Fruit fly (Drosophila melanogaster) whole organism, embryonic: ENCODE data around the gene CG46026.

Source experiments
- Ada2b ChIP-seq: fragments of 200-800 bp; sonication (Bioruptor generic); IDR thresholded peaks from 2 replicates; pipeline ENCODE4 v1.3.6; 2022; ENCODE audit warnings: missing biosample characterization, missing genetic modification characterization
- Atf-2 ChIP-seq: fragments of 200-800 bp; sonication (Bioruptor generic); optimal IDR thresholded peaks from 2 replicates; lab custom pipeline; 2016; ENCODE audit warnings: missing biosample characterization, missing genetic modification characterization
- CG10462 ChIP-seq: fragments of 200-800 bp; sonication (Bioruptor generic); optimal IDR thresholded peaks from 2 replicates; lab custom pipeline; 2016; ENCODE audit warnings: missing biosample characterization, missing genetic modification characterization
- CG10565 ChIP-seq: fragments of 200-800 bp; sonication (Bioruptor generic); optimal IDR thresholded peaks from 3 replicates; lab custom pipeline; 2016; ENCODE audit warnings: missing biosample characterization, mild to moderate bottlenecking, missing genetic modification characterization
- CG10959 ChIP-seq: fragments of 200-800 bp; sonication (Bioruptor generic); IDR thresholded peaks from 2 replicates; pipeline ENCODE4 v1.3.6; 2022; ENCODE audit warnings: missing biosample characterization, missing genetic modification characterization
- CG13287 ChIP-seq: fragments of 200-800 bp; sonication (Bioruptor generic); IDR thresholded peaks from 2 replicates; pipeline ENCODE4 v1.3.6; 2022; ENCODE audit warnings: missing biosample characterization, missing genetic modification characterization; ENCODE audit not compliant: partially characterized antibody
- CG15073 ChIP-seq: fragments of 200-800 bp; sonication (Bioruptor generic); optimal IDR thresholded peaks from 2 replicates; lab custom pipeline; 2016; ENCODE audit warnings: missing biosample characterization, missing genetic modification characterization
- CG1603 ChIP-seq: fragments of 200-800 bp; sonication (Bioruptor generic); optimal IDR thresholded peaks from 2 replicates; lab custom pipeline; 2019; ENCODE audit warnings: missing biosample characterization, mild to moderate bottlenecking, missing genetic modification characterization, moderate library complexity
- CG16863 ChIP-seq: fragments of 200-800 bp; sonication (Bioruptor generic); optimal IDR thresholded peaks from 3 replicates; lab custom pipeline; 2016; ENCODE audit warnings: missing biosample characterization, missing genetic modification characterization
- CG1792 ChIP-seq: fragments of 200-800 bp; sonication (Bioruptor generic); optimal IDR thresholded peaks from 2 replicates; lab custom pipeline; 2016; ENCODE audit warnings: missing biosample characterization, missing genetic modification characterization
- CG18262 ChIP-seq: fragments of 200-800 bp; optimal IDR thresholded peaks from 3 replicates; lab custom pipeline; 2019; ENCODE audit warnings: missing biosample characterization, mild to moderate bottlenecking, missing genetic modification characterization, moderate library complexity
- CG18764 ChIP-seq: fragments of 200-800 bp; sonication (Bioruptor generic); optimal IDR thresholded peaks from 3 replicates; lab custom pipeline; 2016; ENCODE audit warnings: missing biosample characterization, missing genetic modification characterization
- CG2202 ChIP-seq: fragments of 200-800 bp; sonication (Bioruptor generic); optimal IDR thresholded peaks from 2 replicates; lab custom pipeline; 2018; ENCODE audit warnings: missing biosample characterization, mild to moderate bottlenecking, missing genetic modification characterization
- CG2712 ChIP-seq: fragments of 200-800 bp; optimal IDR thresholded peaks from 3 replicates; lab custom pipeline; 2019; ENCODE audit warnings: missing biosample characterization, mild to moderate bottlenecking, missing genetic modification characterization, moderate library complexity
- CG31224 ChIP-seq: fragments of 200-800 bp; sonication (Bioruptor generic); IDR thresholded peaks from 2 replicates; pipeline ENCODE4 v1.3.6; 2022; ENCODE audit warnings: missing biosample characterization, missing genetic modification characterization
- CG33213 ChIP-seq: fragments of 200-800 bp; sonication (Bioruptor generic); optimal IDR thresholded peaks from 3 replicates; lab custom pipeline; 2016; ENCODE audit warnings: missing biosample characterization, missing genetic modification characterization
- CG43689 ChIP-seq: fragments of 200-800 bp; sonication (Bioruptor generic); IDR thresholded peaks from 2 replicates; pipeline ENCODE4 v1.3.6; 2022; ENCODE audit warnings: missing biosample characterization, missing genetic modification characterization
- CG5953 ChIP-seq: fragments of 200-800 bp; sonication (Bioruptor generic); IDR thresholded peaks from 2 replicates; pipeline ENCODE4 v1.3.6; 2022; ENCODE audit warnings: missing biosample characterization, missing genetic modification characterization
- CG6689 ChIP-seq: fragments of 200-800 bp; sonication (Bioruptor generic); IDR thresholded peaks from 2 replicates; pipeline ENCODE4 v1.3.6; 2022; ENCODE audit warnings: missing biosample characterization, missing genetic modification characterization
- CG7372 ChIP-seq: fragments of 200-800 bp; sonication (Bioruptor generic); IDR thresholded peaks from 2 replicates; pipeline ENCODE4 v1.3.6; 2022; ENCODE audit warnings: missing biosample characterization, missing genetic modification characterization
- Dek ChIP-seq: fragments of 200-800 bp; sonication (Bioruptor generic); optimal IDR thresholded peaks from 3 replicates; lab custom pipeline; 2019; ENCODE audit warnings: missing biosample characterization, mild to moderate bottlenecking, missing genetic modification characterization, moderate library complexity
- Dref ChIP-seq: fragments of 200-800 bp; sonication (Bioruptor generic); IDR thresholded peaks from 2 replicates; pipeline ENCODE4 v1.3.6; 2022; ENCODE audit warnings: missing biosample characterization, missing genetic modification characterization
- Drgx ChIP-seq: fragments of 200-800 bp; sonication (Bioruptor generic); IDR thresholded peaks from 2 replicates; pipeline ENCODE4 v1.3.6; 2022; ENCODE audit warnings: missing biosample characterization, missing genetic modification characterization
- Elba2 ChIP-seq: fragments of 200-800 bp; sonication (Bioruptor generic); optimal IDR thresholded peaks from 3 replicates; lab custom pipeline; 2016; ENCODE audit warnings: missing biosample characterization, missing genetic modification characterization
- HLH54F ChIP-seq: fragments of 200-800 bp; sonication (Bioruptor generic); optimal IDR thresholded peaks from 3 replicates; lab custom pipeline; 2016; ENCODE audit warnings: missing biosample characterization, missing genetic modification characterization
- Hr3 ChIP-seq: fragments of 200-800 bp; sonication (Bioruptor generic); optimal IDR thresholded peaks from 3 replicates; lab custom pipeline; 2016; ENCODE audit warnings: missing biosample characterization, missing genetic modification characterization
- Hr78 ChIP-seq, 2 experiments: fragments of 200-800 bp in 1 of 2; fragments of >200 bp in 1 of 2; sonication (Bioruptor generic) in 1 of 2; optimal IDR thresholded peaks; 2 replicates each; lab custom pipeline; 2017 to 2019; ENCODE audit warnings: missing biosample characterization in 2 of 2, missing genetic modification characterization in 2 of 2, mild to moderate bottlenecking in 1 of 2, moderate library complexity in 1 of 2
- Jarid2 ChIP-seq: fragments of 200-800 bp; sonication (Bioruptor generic); optimal IDR thresholded peaks from 3 replicates; lab custom pipeline; 2017; ENCODE audit warnings: mild to moderate bottlenecking, missing biosample characterization, missing genetic modification reagents, missing genetic modification characterization
- Neu2 ChIP-seq: fragments of 200-800 bp; sonication (Bioruptor generic); optimal IDR thresholded peaks from 3 replicates; lab custom pipeline; 2016; ENCODE audit warnings: missing biosample characterization, missing genetic modification characterization, borderline replicate concordance
- Sox100B ChIP-seq: fragments of 200-800 bp; sonication (Bioruptor generic); optimal IDR thresholded peaks from 3 replicates; lab custom pipeline; 2018; ENCODE audit warnings: missing biosample characterization, mild to moderate bottlenecking, missing genetic modification characterization
- ab ChIP-seq: fragments of 200-800 bp; sonication (Bioruptor generic); optimal IDR thresholded peaks from 2 replicates; lab custom pipeline; 2016; ENCODE audit warnings: missing biosample characterization, missing genetic modification characterization
- aop ChIP-seq: fragments of 200-800 bp; sonication (Bioruptor generic); IDR thresholded peaks from 2 replicates; pipeline ENCODE4 v1.3.6; 2022; ENCODE audit warnings: missing biosample characterization, missing genetic modification characterization
- ato ChIP-seq: fragments of 200-800 bp; sonication (Bioruptor generic); IDR thresholded peaks from 2 replicates; pipeline ENCODE4 v1.3.6; 2022; ENCODE audit warnings: missing biosample characterization, missing genetic modification characterization; ENCODE audit not compliant: partially characterized antibody
- cato ChIP-seq: fragments of 200-800 bp; sonication (Bioruptor generic); optimal IDR thresholded peaks from 2 replicates; lab custom pipeline; 2016; ENCODE audit warnings: missing biosample characterization, missing genetic modification characterization, borderline replicate concordance
- danr ChIP-seq: fragments of 200-800 bp; sonication (Bioruptor generic); IDR thresholded peaks from 2 replicates; pipeline ENCODE4 v1.3.6; 2022; ENCODE audit warnings: missing biosample characterization, missing genetic modification characterization
- dpn ChIP-seq, 2 experiments: fragments of 200-800 bp; sonication (Bioruptor generic); optimal IDR thresholded peaks; 3 replicates each; lab custom pipeline; 2016; ENCODE audit warnings: missing biosample characterization in 2 of 2, missing genetic modification characterization in 2 of 2
- eve ChIP-seq, 2 experiments: fragments of >200 bp; optimal IDR thresholded peaks; 2 replicates each; lab custom pipeline; 2017; ENCODE audit warnings: missing biosample characterization in 2 of 2, missing genetic modification characterization in 2 of 2
- eyg ChIP-seq: fragments of 200-800 bp; sonication (Bioruptor generic); optimal IDR thresholded peaks from 3 replicates; lab custom pipeline; 2016; ENCODE audit warnings: missing biosample characterization, missing genetic modification characterization
- fu2 ChIP-seq: fragments of 200-800 bp; sonication (Bioruptor generic); optimal IDR thresholded peaks from 2 replicates; lab custom pipeline; 2016; ENCODE audit warnings: missing biosample characterization, missing genetic modification characterization
- gsb-n ChIP-seq: fragments of 200-800 bp; sonication (Bioruptor generic); optimal IDR thresholded peaks from 3 replicates; lab custom pipeline; 2018; ENCODE audit warnings: missing biosample characterization, mild to moderate bottlenecking, missing genetic modification characterization
- hb ChIP-seq: fragments of 200-800 bp; sonication (Bioruptor generic); IDR thresholded peaks from 3 replicates; pipeline ENCODE4 v1.3.6; 2022; ENCODE audit warnings: missing biosample characterization, missing genetic modification characterization; ENCODE audit not compliant: partially characterized antibody
- her ChIP-seq: fragments of 200-800 bp; sonication (Bioruptor generic); optimal IDR thresholded peaks from 2 replicates; lab custom pipeline; 2016; ENCODE audit warnings: missing biosample characterization, missing genetic modification characterization
- hth ChIP-seq: fragments of >200 bp; optimal IDR thresholded peaks from 2 replicates; lab custom pipeline; 2017; ENCODE audit warnings: inconsistent platforms
- lilli ChIP-seq: fragments of 200-800 bp; sonication (Bioruptor generic); optimal IDR thresholded peaks from 3 replicates; lab custom pipeline; 2016; ENCODE audit warnings: missing biosample characterization, missing genetic modification characterization
- lmd ChIP-seq: fragments of 200-800 bp; sonication (Bioruptor generic); IDR thresholded peaks from 2 replicates; pipeline ENCODE4 v1.3.6; 2022; ENCODE audit warnings: missing biosample characterization, missing genetic modification characterization
- mirr ChIP-seq: fragments of 200-800 bp; sonication (Bioruptor generic); optimal IDR thresholded peaks from 3 replicates; lab custom pipeline; 2018; ENCODE audit warnings: missing biosample characterization, mild to moderate bottlenecking, missing genetic modification characterization
- peb ChIP-seq: fragments of 200-800 bp; sonication (Bioruptor generic); IDR thresholded peaks from 2 replicates; pipeline ENCODE4 v1.3.6; 2022; ENCODE audit warnings: missing biosample characterization, missing genetic modification characterization
- pita ChIP-seq: fragments of 200-800 bp; sonication (Bioruptor generic); optimal IDR thresholded peaks from 2 replicates; lab custom pipeline; 2017; ENCODE audit warnings: missing biosample characterization, mild to moderate bottlenecking, missing genetic modification characterization
- pnt ChIP-seq: fragments of 200-800 bp; sonication (Bioruptor generic); optimal IDR thresholded peaks from 3 replicates; lab custom pipeline; 2016; ENCODE audit warnings: missing biosample characterization, missing genetic modification characterization
- wek ChIP-seq: fragments of 200-800 bp; sonication (Bioruptor generic); optimal IDR thresholded peaks from 3 replicates; lab custom pipeline; 2018; ENCODE audit warnings: missing biosample characterization, mild to moderate bottlenecking, missing genetic modification characterization, moderate library complexity
- z ChIP-seq: fragments of 200-800 bp; sonication (Bioruptor generic); IDR thresholded peaks from 3 replicates; pipeline ENCODE4 v1.3.6; 2022; ENCODE audit warnings: missing biosample characterization, missing genetic modification characterization

Gene CG46026

DNA sequence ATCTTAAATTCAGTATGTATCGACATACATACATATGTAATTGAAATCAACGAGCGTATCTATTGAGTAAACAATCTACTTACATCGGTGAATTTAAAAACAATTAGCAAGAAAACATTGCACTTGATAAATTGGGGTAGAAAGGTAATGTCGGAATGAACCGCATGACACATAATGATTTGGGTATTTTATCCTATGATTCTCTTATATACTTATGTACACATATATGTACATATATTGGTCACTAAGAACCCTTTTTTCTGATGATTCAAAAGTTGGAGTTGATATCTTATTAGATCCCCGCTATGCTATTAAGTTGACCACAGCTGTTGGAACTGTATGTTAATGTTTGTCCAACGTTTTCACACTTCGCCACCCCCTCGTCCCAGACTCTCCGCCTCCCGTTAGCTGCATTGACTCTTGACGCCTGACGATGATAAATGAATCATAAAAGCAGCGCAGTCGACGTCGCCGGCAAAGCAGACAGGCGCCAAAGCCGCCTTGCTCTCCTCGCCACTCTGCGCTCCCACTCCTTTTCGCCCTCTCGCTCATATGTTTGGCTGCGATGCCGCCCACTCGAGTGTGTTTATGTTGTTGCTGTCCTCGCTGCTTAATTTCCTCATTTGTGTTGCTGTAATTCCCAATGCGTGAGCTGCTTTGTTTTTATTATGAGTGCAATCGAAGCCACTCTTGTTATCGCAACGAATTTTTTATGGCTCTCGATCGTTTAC is 46.4 kb downstream of the CG46026 start (continued):
- TF ChIP-seq Hr3 = no peak
- TF ChIP-seq Jarid2 (GFP tag; lab: Kevin White, UChicago) = no peak
- TF ChIP-seq CG33213 (GFP tag; lab: Kevin White, UChicago) = no peak
- TF ChIP-seq dpn (GFP tag; optimal IDR thresholded peaks at IDR 0.05; lab: Kevin White, UChicago) = peak in 1 of 2 experiments; percentile 37
- TF ChIP-seq CG2712 (tag; lab: Kevin White, UChicago) = peak; percentile 48
- peak; percentile 33 for TF ChIP-seq CG1603 (tag; lab: Kevin White, UChicago)
- TF ChIP-seq CG6689 (GFP tag; lab: Robert Waterston, UW) = peak; percentile 39; the same call in 1 of the 2 replicates
- no peak for TF ChIP-seq ato (GFP tag; lab: Robert Waterston, UW)
- no peak for TF ChIP-seq CG43689 (GFP tag; lab: Robert Waterston, UW)
- TF ChIP-seq Dref (GFP tag; lab: Robert Waterston, UW) = no peak
- TF ChIP-seq CG5953 = no peak
- TF ChIP-seq peb (GFP tag; lab: Robert Waterston, UW) = no peak
- TF ChIP-seq Dek (tag; lab: Kevin White, UChicago) = no peak
- no peak for TF ChIP-seq her (GFP tag; lab: Kevin White, UChicago)
- no peak for TF ChIP-seq hth (lab: Kevin White, UChicago)
- TF ChIP-seq wek = no peak
- TF ChIP-seq CG31224 (GFP tag; lab: Robert Waterston, UW) = peak; percentile 32; the same call in 1 of the 2 replicates
- TF ChIP-seq CG1792 (GFP tag; lab: Kevin White, UChicago) = no peak
- no peak for TF ChIP-seq Elba2 (GFP tag; lab: Kevin White, UChicago)
- TF ChIP-seq eve (GFP tag; optimal IDR thresholded peaks at IDR 0.05; lab: Kevin White, UChicago) = no peak
- TF ChIP-seq Ada2b = no peak
- TF ChIP-seq hb (GFP tag; lab: Robert Waterston, UW) = no peak
- no peak for TF ChIP-seq CG2202 (tag; lab: Kevin White, UChicago)
- no peak for TF ChIP-seq Atf-2 (GFP tag; lab: Kevin White, UChicago)
- no peak for TF ChIP-seq mirr (GFP tag; lab: Kevin White, UChicago)
- no peak for TF ChIP-seq pita (GFP tag; lab: Kevin White, UChicago)
- TF ChIP-seq eyg (GFP tag; lab: Kevin White, UChicago) = no peak
- no peak for TF ChIP-seq cato (GFP tag; lab: Kevin White, UChicago)
- no peak for TF ChIP-seq CG10565
- TF ChIP-seq CG15073 (GFP tag; lab: Kevin White, UChicago) = no peak
- peak; percentile 28 for TF ChIP-seq gsb-n (tag; lab: Kevin White, UChicago)
- no peak for TF ChIP-seq fu2 (GFP tag; lab: Kevin White, UChicago)
- TF ChIP-seq CG10462 (GFP tag; lab: Kevin White, UChicago) = no peak
- TF ChIP-seq CG13287 (GFP tag; lab: Robert Waterston, UW) = no peak
- peak; percentile 59 for TF ChIP-seq CG18262 (tag; lab: Kevin White, UChicago)
- TF ChIP-seq pnt (GFP tag; lab: Kevin White, UChicago) = no peak
- no peak for TF ChIP-seq aop
- no peak for TF ChIP-seq ab (GFP tag; lab: Kevin White, UChicago)
- TF ChIP-seq CG16863 (GFP tag; lab: Kevin White, UChicago) = no peak
- TF ChIP-seq CG18764 (GFP tag; lab: Kevin White, UChicago) = no peak
- 0 out of 2 replicates have a peak, but pooled peaks have one; percentile 7 for TF ChIP-seq lmd (GFP tag; lab: Robert Waterston, UW)
- peak; percentile 95 for TF ChIP-seq z (GFP tag; lab: Robert Waterston, UW)
- TF ChIP-seq Hr78 (GFP tag; optimal IDR thresholded peaks at IDR 0.05; lab: Kevin White, UChicago) = peak in 1 of 2 experiments; percentile 29
- peak; percentile 58 for TF ChIP-seq Sox100B
- no peak for TF ChIP-seq CG7372 (GFP tag; lab: Robert Waterston, UW)
- no peak for TF ChIP-seq lilli (GFP tag; lab: Kevin White, UChicago)
- TF ChIP-seq HLH54F (GFP tag; lab: Kevin White, UChicago) = no peak
- no peak for TF ChIP-seq CG10959 (GFP tag; lab: Robert Waterston, UW)
- TF ChIP-seq Neu2 (GFP tag; lab: Kevin White, UChicago) = no peak
- no peak for TF ChIP-seq Drgx
- no peak for TF ChIP-seq danr (GFP tag; lab: Robert Waterston, UW)
